Fruit fly (Drosophila melanogaster): ENCODE measurements around the gene Sf3b2.

Gene Sf3b2

dm6 chr2L:3011484-3011883 lies 17.5 kb downstream of the Sf3b2 start:
- TF ChIP-seq CG15710 (tag; optimal IDR thresholded peaks at IDR 0.05) (peak; percentile 73), rn (GFP tag; IDR thresholded peaks at IDR 0.05) (no peak), gl (tag; optimal IDR thresholded peaks at IDR 0.05) (peak; percentile 21), D1 (tag; optimal IDR thresholded peaks at IDR 0.05) (no peak), CG4496 (GFP tag; IDR thresholded peaks at IDR 0.05) (peak; percentile 60; the same call in 2 of the 3 replicates), Pif1B (GFP tag; optimal IDR thresholded peaks at IDR 0.05) (peak; percentile 79), CG12605 (GFP tag; IDR thresholded peaks at IDR 0.05) (no peak; the same call in 1 of the 2 replicates), CG32121 (GFP tag; IDR thresholded peaks at IDR 0.05) (no peak), CG8301 (tag; optimal IDR thresholded peaks at IDR 0.05) (peak; percentile 38), CG14655 (GFP tag; optimal IDR thresholded peaks at IDR 0.05) (peak; percentile 57), CG13204 (GFP tag; optimal IDR thresholded peaks at IDR 0.05) (peak; percentile 22), CG17806 (tag; optimal IDR thresholded peaks at IDR 0.05) (peak; percentile 70), Snoo (tag; optimal IDR thresholded peaks at IDR 0.05) (peak; percentile 78), fd96Ca (GFP tag; IDR thresholded peaks at IDR 0.05) (peak; percentile 60; the same call in 2 of the 3 replicates), EcR (GFP tag; optimal IDR thresholded peaks at IDR 0.05) (no peak), CG8159 (tag; optimal IDR thresholded peaks at IDR 0.05) (peak; percentile 80), CG9948 (tag; optimal IDR thresholded peaks at IDR 0.05) (peak; percentile 57), Ets98B (GFP tag; IDR thresholded peaks at IDR 0.05) (no peak), Pif1A (GFP tag; optimal IDR thresholded peaks at IDR 0.05) (peak; percentile 75), CG34367 (tag; optimal IDR thresholded peaks at IDR 0.05) (peak; percentile 66), CG10348 (GFP tag; IDR thresholded peaks at IDR 0.05) (no peak)

DNA sequence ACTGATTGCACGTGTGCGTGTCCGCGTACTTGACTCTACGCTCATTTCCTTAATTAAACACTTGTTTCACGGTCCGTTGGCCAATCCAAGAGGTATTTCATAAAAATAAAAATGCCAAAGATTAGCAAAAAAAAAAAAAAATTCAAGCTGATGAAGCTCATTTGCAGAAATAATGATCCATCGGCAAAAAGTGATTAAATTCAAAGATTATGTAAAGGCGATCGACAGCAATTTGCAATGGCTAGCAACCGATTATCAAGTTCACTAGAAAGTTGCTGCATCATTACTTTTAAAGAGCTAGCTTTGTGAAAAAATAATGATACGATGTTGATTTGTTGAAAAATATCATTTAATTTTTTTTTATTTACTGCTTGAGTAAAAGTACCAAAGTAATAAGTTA lies 19.5 kb downstream of the Sf3b2 start:
- TF ChIP-seq gl (tag; optimal IDR thresholded peaks at IDR 0.05), result no peak
- no peak for TF ChIP-seq CG12605 (GFP tag; IDR thresholded peaks at IDR 0.05)
- TF ChIP-seq CG8159 (tag; optimal IDR thresholded peaks at IDR 0.05), result no peak
- TF ChIP-seq CG15710 (tag; optimal IDR thresholded peaks at IDR 0.05), result no peak

- TF ChIP-seq CG12605 (GFP tag; IDR thresholded peaks at IDR 0.05), result no peak
These were observed 22.0 kb downstream of the Sf3b2 start for dm6 chr2L:3006925-3007426.

- TF ChIP-seq CG15710 (tag; optimal IDR thresholded peaks at IDR 0.05) (no peak), Ets98B (GFP tag; IDR thresholded peaks at IDR 0.05) (no peak), D1 (tag; optimal IDR thresholded peaks at IDR 0.05) (no peak), CG8301 (tag; optimal IDR thresholded peaks at IDR 0.05) (no peak), Pif1A (GFP tag; optimal IDR thresholded peaks at IDR 0.05) (no peak), Pif1B (GFP tag; optimal IDR thresholded peaks at IDR 0.05) (no peak), CG4496 (GFP tag; IDR thresholded peaks at IDR 0.05) (no peak), CG10348 (GFP tag; IDR thresholded peaks at IDR 0.05) (no peak), CG14655 (GFP tag; optimal IDR thresholded peaks at IDR 0.05) (no peak), fd96Ca (GFP tag; IDR thresholded peaks at IDR 0.05) (no peak), rn (GFP tag; IDR thresholded peaks at IDR 0.05) (no peak), Snoo (tag; optimal IDR thresholded peaks at IDR 0.05) (no peak), EcR (GFP tag; optimal IDR thresholded peaks at IDR 0.05) (no peak), CG13204 (GFP tag; optimal IDR thresholded peaks at IDR 0.05) (no peak), gl (tag; optimal IDR thresholded peaks at IDR 0.05) (no peak), CG17806 (tag; optimal IDR thresholded peaks at IDR 0.05) (no peak)
These were observed 22.8 kb downstream of the Sf3b2 start for dm6 chr2L:3006194-3006593.

- TF ChIP-seq CG10348 (GFP tag; IDR thresholded peaks at IDR 0.05) (no peak), CG32121 (GFP tag; IDR thresholded peaks at IDR 0.05) (no peak), Snoo (tag; optimal IDR thresholded peaks at IDR 0.05) (no peak)
These were observed 23.5 kb downstream of the Sf3b2 start for dm6 chr2L:3005483-3005882.

DNA sequence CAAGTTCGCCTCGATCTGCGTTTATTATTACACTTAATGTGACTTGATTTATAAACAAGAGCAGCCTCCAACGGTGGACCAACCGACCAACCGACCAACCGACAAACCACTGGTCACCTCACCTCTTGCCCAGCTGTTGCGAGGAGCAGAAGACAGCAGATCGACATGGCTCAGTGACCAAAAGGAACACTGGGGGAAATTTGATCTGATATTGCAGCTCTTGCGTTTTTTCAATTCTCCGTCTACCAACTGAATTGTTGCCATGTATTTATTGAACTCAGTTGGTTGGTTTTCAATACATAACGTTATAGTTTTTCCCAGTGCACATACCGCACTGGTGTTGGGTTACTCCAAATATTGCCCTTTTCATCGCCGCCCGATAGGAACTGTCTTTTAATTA lies 24.4 kb downstream of the Sf3b2 start:
- TF ChIP-seq CG13204 (GFP tag; optimal IDR thresholded peaks at IDR 0.05) (peak; percentile 33), EcR (GFP tag; optimal IDR thresholded peaks at IDR 0.05) (peak; percentile 61), fd96Ca (GFP tag; IDR thresholded peaks at IDR 0.05) (peak; percentile 55; the same call in 2 of the 3 replicates), D1 (tag; optimal IDR thresholded peaks at IDR 0.05) (no peak), CG4496 (GFP tag; IDR thresholded peaks at IDR 0.05) (peak; percentile 44; the same call in 2 of the 3 replicates), CG15710 (tag; optimal IDR thresholded peaks at IDR 0.05) (peak; percentile 45), CG10348 (GFP tag; IDR thresholded peaks at IDR 0.05) (no peak), Pif1B (GFP tag; optimal IDR thresholded peaks at IDR 0.05) (peak; percentile 4), gl (tag; optimal IDR thresholded peaks at IDR 0.05) (peak; percentile 3), CG9948 (tag; optimal IDR thresholded peaks at IDR 0.05) (peak; percentile 10), Snoo (tag; optimal IDR thresholded peaks at IDR 0.05) (peak; percentile 11), Ets98B (GFP tag; IDR thresholded peaks at IDR 0.05) (no peak), CG14655 (GFP tag; optimal IDR thresholded peaks at IDR 0.05) (no peak), CG32121 (GFP tag; IDR thresholded peaks at IDR 0.05) (no peak), CG17806 (tag; optimal IDR thresholded peaks at IDR 0.05) (peak; percentile 53), Pif1A (GFP tag; optimal IDR thresholded peaks at IDR 0.05) (peak; percentile 18), CG8159 (tag; optimal IDR thresholded peaks at IDR 0.05) (peak; percentile 41), CG34367 (tag; optimal IDR thresholded peaks at IDR 0.05) (peak; percentile 25), CG12605 (GFP tag; IDR thresholded peaks at IDR 0.05) (no peak), CG8301 (tag; optimal IDR thresholded peaks at IDR 0.05) (no peak)

DNA sequence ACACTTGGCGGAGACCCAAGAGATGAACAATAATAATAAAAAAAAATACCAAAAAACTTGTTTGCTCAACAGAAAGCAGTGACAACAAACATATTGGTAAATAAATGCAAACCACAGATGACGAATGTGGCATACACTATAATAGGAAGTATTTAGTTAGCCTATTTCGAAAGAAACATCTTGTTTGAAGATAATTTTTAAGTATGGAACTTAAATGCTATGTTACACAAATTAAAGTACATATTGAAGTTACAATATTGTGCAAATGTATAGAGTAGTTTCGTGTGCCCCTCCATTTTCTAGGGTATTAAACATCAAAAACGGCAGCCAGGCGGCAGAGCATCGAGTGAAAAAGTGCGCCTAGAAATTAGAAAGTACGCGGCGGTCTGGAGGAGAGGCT lies 25.6 kb downstream of the Sf3b2 start:
- TF ChIP-seq Pif1A (GFP tag; optimal IDR thresholded peaks at IDR 0.05) (peak; percentile 59), CG12605 (GFP tag; IDR thresholded peaks at IDR 0.05) (no peak), Ets98B (GFP tag; IDR thresholded peaks at IDR 0.05) (peak; percentile 89), CG8159 (tag; optimal IDR thresholded peaks at IDR 0.05) (no peak), CG13204 (GFP tag; optimal IDR thresholded peaks at IDR 0.05) (no peak), CG4496 (GFP tag; IDR thresholded peaks at IDR 0.05) (peak; percentile 73), CG32121 (GFP tag; IDR thresholded peaks at IDR 0.05) (peak; percentile 85), CG8301 (tag; optimal IDR thresholded peaks at IDR 0.05) (peak; percentile 90), CG10348 (GFP tag; IDR thresholded peaks at IDR 0.05) (peak; percentile 57; the same call in 1 of the 2 replicates), CG14655 (GFP tag; optimal IDR thresholded peaks at IDR 0.05) (peak; percentile 81), rn (GFP tag; IDR thresholded peaks at IDR 0.05) (peak; percentile 44; the same call in 1 of the 2 replicates)

All from whole organism, pupa.